Worm (Caenorhabditis elegans) whole organism, L3 larva: Measurements from ENCODE around the gene F47B8.13.

ENCODE experiments used
- R02D3.7 ChIP-seq: fragments of 150-350 bp; optimal IDR thresholded peaks from 2 replicates; lab custom pipeline; 2014; ENCODE audit warnings: missing biosample characterization, missing genetic modification characterization
- ZK546.5 ChIP-seq: sonication (generic microtip); optimal IDR thresholded peaks from 2 replicates; lab custom pipeline; 2017; ENCODE audit warnings: missing biosample characterization, missing genetic modification characterization
- aly-2 ChIP-seq: fragments of 150-350 bp; optimal IDR thresholded peaks from 2 replicates; lab custom pipeline; 2014; ENCODE audit warnings: missing biosample characterization, missing genetic modification characterization
- ama-1 ChIP-seq: fragments of 150-350 bp; optimal IDR thresholded peaks from 2 replicates; lab custom pipeline; 2018
- ceh-16 ChIP-seq: sonication (generic microtip); optimal IDR thresholded peaks from 2 replicates; lab custom pipeline; 2017; ENCODE audit warnings: missing biosample characterization, missing genetic modification characterization
- ceh-28 ChIP-seq: fragments of 150-350 bp; optimal IDR thresholded peaks from 2 replicates; lab custom pipeline; 2014; ENCODE audit warnings: missing biosample characterization, missing genetic modification reagents, missing genetic modification characterization
- ceh-82 ChIP-seq: fragments of 150-350 bp; optimal IDR thresholded peaks from 2 replicates; lab custom pipeline; 2014; ENCODE audit warnings: missing biosample characterization, missing genetic modification characterization
- ceh-9 ChIP-seq: sonication (generic microtip); optimal IDR thresholded peaks from 2 replicates; lab custom pipeline; 2018; ENCODE audit warnings: missing biosample characterization, missing genetic modification characterization
- daf-12 ChIP-seq: fragments of 150-350 bp; optimal IDR thresholded peaks from 2 replicates; lab custom pipeline; 2014; ENCODE audit warnings: missing biosample characterization, missing genetic modification reagents, missing genetic modification characterization
- egl-27 ChIP-seq: sonication (generic microtip); optimal IDR thresholded peaks from 4 replicates; lab custom pipeline; 2017; ENCODE audit warnings: missing biosample characterization, missing genetic modification reagents, missing genetic modification characterization
- egl-5 ChIP-seq: fragments of 150-350 bp; optimal IDR thresholded peaks from 2 replicates; lab custom pipeline; 2017; ENCODE audit warnings: missing biosample characterization, missing genetic modification reagents, missing genetic modification characterization, inconsistent platforms
- elt-1 ChIP-seq: fragments of 150-350 bp; optimal IDR thresholded peaks from 2 replicates; lab custom pipeline; 2014; ENCODE audit warnings: missing biosample characterization, missing genetic modification characterization
- elt-2 ChIP-seq: sonication (generic microtip); optimal IDR thresholded peaks from 2 replicates; lab custom pipeline; 2016; ENCODE audit warnings: missing genetic modification reagents, mild to moderate bottlenecking, missing genetic modification characterization, missing compliant biosample characterization
- elt-3 ChIP-seq, 3 experiments: fragments of 150-350 bp in 1 of 3; sonication (generic microtip) in 2 of 3; optimal IDR thresholded peaks; 2 replicates in 2 of 3; 4 replicates in 1 of 3; lab custom pipeline; 2014 to 2017; ENCODE audit warnings: missing biosample characterization in 3 of 3, missing genetic modification characterization in 3 of 3
- eor-1 ChIP-seq, 2 experiments: fragments of 150-350 bp; optimal IDR thresholded peaks; 2 replicates each; lab custom pipeline; 2014 to 2018; ENCODE audit warnings: missing biosample characterization in 2 of 2, missing genetic modification characterization in 2 of 2
- fkh-10 ChIP-seq: sonication (generic microtip); optimal IDR thresholded peaks from 2 replicates; lab custom pipeline; 2017; ENCODE audit warnings: missing biosample characterization, missing genetic modification reagents, missing genetic modification characterization
- fkh-2 ChIP-seq: fragments of 150-350 bp; optimal IDR thresholded peaks from 2 replicates; lab custom pipeline; 2014; ENCODE audit warnings: missing biosample characterization, missing genetic modification reagents, missing genetic modification characterization
- fos-1 ChIP-seq: fragments of 150-350 bp; optimal IDR thresholded peaks from 2 replicates; lab custom pipeline; 2014; ENCODE audit warnings: missing biosample characterization, missing genetic modification characterization
- lin-15B ChIP-seq: fragments of 150-350 bp; optimal IDR thresholded peaks from 2 replicates; lab custom pipeline; 2014; ENCODE audit warnings: missing biosample characterization, missing genetic modification characterization
- lin-39 ChIP-seq: fragments of 150-350 bp; optimal IDR thresholded peaks from 2 replicates; lab custom pipeline; 2018; ENCODE audit warnings: missing biosample characterization, missing genetic modification reagents, missing genetic modification characterization
- lsy-12 ChIP-seq: sonication (generic microtip); optimal IDR thresholded peaks from 2 replicates; lab custom pipeline; 2016; ENCODE audit warnings: mild to moderate bottlenecking, missing genetic modification characterization, missing compliant biosample characterization
- mdl-1 ChIP-seq: fragments of 150-350 bp; optimal IDR thresholded peaks from 2 replicates; lab custom pipeline; 2014; ENCODE audit warnings: missing biosample characterization, missing genetic modification characterization
- nfya-1 ChIP-seq: sonication (generic microtip); optimal IDR thresholded peaks from 2 replicates; lab custom pipeline; 2017; ENCODE audit warnings: missing genetic modification characterization, mild to moderate bottlenecking, missing compliant biosample characterization, antibody characterized with exemption, moderate library complexity; ENCODE audit not compliant: insufficient read depth
- nhr-11 ChIP-seq: fragments of 150-350 bp; optimal IDR thresholded peaks from 2 replicates; lab custom pipeline; 2014; ENCODE audit warnings: missing biosample characterization, missing genetic modification characterization
- nhr-12 ChIP-seq: fragments of 150-350 bp; optimal IDR thresholded peaks from 2 replicates; lab custom pipeline; 2014; ENCODE audit warnings: missing biosample characterization, missing genetic modification characterization
- nhr-23 ChIP-seq: fragments of 150-350 bp; optimal IDR thresholded peaks from 2 replicates; lab custom pipeline; 2014; ENCODE audit warnings: missing biosample characterization, missing genetic modification reagents, missing genetic modification characterization
- nhr-237 ChIP-seq: fragments of 150-350 bp; optimal IDR thresholded peaks from 2 replicates; lab custom pipeline; 2014; ENCODE audit warnings: missing biosample characterization, missing genetic modification characterization
- nhr-43 ChIP-seq: sonication (generic microtip); optimal IDR thresholded peaks from 2 replicates; lab custom pipeline; 2016; ENCODE audit warnings: mild to moderate bottlenecking, missing genetic modification characterization, missing compliant biosample characterization; ENCODE audit not compliant: poor library complexity, severe bottlenecking
- nhr-67 ChIP-seq: fragments of 150-350 bp; optimal IDR thresholded peaks from 2 replicates; lab custom pipeline; 2014; ENCODE audit warnings: missing biosample characterization, missing genetic modification characterization
- nhr-76 ChIP-seq: fragments of 150-350 bp; sonication (generic microtip); optimal IDR thresholded peaks from 5 replicates; lab custom pipeline; 2014; ENCODE audit warnings: missing biosample characterization, missing genetic modification characterization
- nhr-77 ChIP-seq: fragments of 150-350 bp; optimal IDR thresholded peaks from 2 replicates; lab custom pipeline; 2014; ENCODE audit warnings: missing biosample characterization, missing genetic modification characterization
- pha-4 ChIP-seq: fragments of 150-350 bp; optimal IDR thresholded peaks from 2 replicates; lab custom pipeline; 2014; ENCODE audit warnings: missing biosample characterization, missing genetic modification reagents, missing genetic modification characterization
- pqm-1 ChIP-seq: fragments of 150-350 bp; optimal IDR thresholded peaks from 2 replicates; lab custom pipeline; 2017; ENCODE audit warnings: missing biosample characterization, missing genetic modification characterization, inconsistent platforms
- sea-2 ChIP-seq: fragments of 150-350 bp; sonication (generic microtip); optimal IDR thresholded peaks from 4 replicates; lab custom pipeline; 2014; ENCODE audit warnings: missing biosample characterization, missing genetic modification reagents, missing genetic modification characterization
- skn-1 ChIP-seq: fragments of 150-350 bp; optimal IDR thresholded peaks from 2 replicates; lab custom pipeline; 2014; ENCODE audit warnings: missing biosample characterization, missing genetic modification characterization
- snpc-4 ChIP-seq: fragments of 150-350 bp; optimal IDR thresholded peaks from 2 replicates; lab custom pipeline; 2014; ENCODE audit warnings: missing biosample characterization, missing genetic modification characterization
- tbx-2 ChIP-seq: sonication (generic microtip); optimal IDR thresholded peaks from 2 replicates; lab custom pipeline; 2016; ENCODE audit warnings: mild to moderate bottlenecking, missing genetic modification characterization, missing compliant biosample characterization
- unc-39 ChIP-seq: sonication (generic microtip); optimal IDR thresholded peaks from 4 replicates; lab custom pipeline; 2017; ENCODE audit warnings: missing biosample characterization, missing genetic modification characterization
- unc-62 ChIP-seq: fragments of 150-350 bp; sonication (generic microtip); optimal IDR thresholded peaks from 4 replicates; lab custom pipeline; 2014; ENCODE audit warnings: missing biosample characterization, missing genetic modification reagents, missing genetic modification characterization
- zag-1 ChIP-seq: fragments of 150-350 bp; optimal IDR thresholded peaks from 2 replicates; lab custom pipeline; 2014; ENCODE audit warnings: missing biosample characterization, missing genetic modification characterization
- ztf-11 ChIP-seq: fragments of 150-350 bp; optimal IDR thresholded peaks from 2 replicates; lab custom pipeline; 2014; ENCODE audit warnings: missing biosample characterization, missing genetic modification characterization
- ztf-4 ChIP-seq: fragments of 150-350 bp; optimal IDR thresholded peaks from 2 replicates; lab custom pipeline; 2014; ENCODE audit warnings: missing biosample characterization, missing genetic modification characterization

Gene F47B8.13

ce11 chrV:14320730-14321319 is 1.3 kb upstream of the F47B8.13 start:
- TF ChIP-seq egl-5 (tag; lab: Kevin White, UChicago) = no peak
- TF ChIP-seq aly-2 (tag; lab: Kevin White, UChicago) = no peak
- TF ChIP-seq eor-1 (tag; optimal IDR thresholded peaks at IDR 0.05; lab: Kevin White, UChicago) = no peak
- TF ChIP-seq elt-1 (tag; lab: Kevin White, UChicago) = no peak
- no peak for TF ChIP-seq elt-2 (tag; lab: Kevin White, UChicago)
- TF ChIP-seq fkh-10 (GFP tag; lab: Kevin White, UChicago) = no peak
- TF ChIP-seq fos-1 (tag; lab: Kevin White, UChicago) = no peak
- TF ChIP-seq elt-3 (tag; optimal IDR thresholded peaks at IDR 0.05; lab: Kevin White, UChicago) = no peak
- TF ChIP-seq skn-1 (tag; lab: Kevin White, UChicago) = no peak
- TF ChIP-seq ztf-4 = no peak
- no peak for TF ChIP-seq R02D3.7 (tag; lab: Kevin White, UChicago)
- TF ChIP-seq lin-15B (tag; lab: Kevin White, UChicago) = no peak
- no peak for TF ChIP-seq snpc-4 (tag; lab: Kevin White, UChicago)
- TF ChIP-seq fkh-2 = no peak
- no peak for TF ChIP-seq nhr-77
- TF ChIP-seq ZK546.5 (tag; lab: Kevin White, UChicago) = no peak
- no peak for TF ChIP-seq pqm-1 (tag; lab: Kevin White, UChicago)

ce11 chrV:14320246-14320645 is 715 bp upstream of the F47B8.13 start, which contains the start of gene F47B8.14:
Gene F47B8.14, plus strand, starts transcription at chrV:14320546.
- no peak for TF ChIP-seq ztf-4
- no peak for TF ChIP-seq R02D3.7 (tag; lab: Kevin White, UChicago)
- TF ChIP-seq egl-27 (tag; lab: Kevin White, UChicago) = no peak
- no peak for TF ChIP-seq nhr-76 (tag; lab: Kevin White, UChicago)
- no peak for TF ChIP-seq nhr-67 (tag; lab: Kevin White, UChicago)
- TF ChIP-seq, all 47 proteins: peak for 0

- TF ChIP-seq ztf-11 (no peak), egl-5 (tag; lab: Kevin White, UChicago) (no peak), fkh-2 (no peak), nhr-43 (tag; lab: Kevin White, UChicago) (no peak), ceh-28 (tag; lab: Kevin White, UChicago) (no peak), unc-62 (GFP tag; lab: Kevin White, UChicago) (no peak), zag-1 (tag; lab: Kevin White, UChicago) (no peak), nhr-237 (no peak), ceh-82 (tag; lab: Kevin White, UChicago) (no peak), nfya-1 (tag; lab: Kevin White, UChicago) (no peak), nhr-12 (tag; lab: Kevin White, UChicago) (no peak), ceh-16 (tag; lab: Kevin White, UChicago) (no peak), lin-15B (tag; lab: Kevin White, UChicago) (no peak), daf-12 (tag; lab: Kevin White, UChicago) (no peak)
These were observed 1.9 kb downstream of the F47B8.13 start for ce11 chrV:14317621-14318020.

ce11 chrV:14317204-14317603 is 2.3 kb downstream of the F47B8.13 start:
- no peak for TF ChIP-seq zag-1 (tag; lab: Kevin White, UChicago)
- no peak for TF ChIP-seq ceh-28 (tag; lab: Kevin White, UChicago)
- TF ChIP-seq nhr-11 (tag; lab: Kevin White, UChicago) = no peak
- no peak for TF ChIP-seq sea-2 (GFP tag; lab: Kevin White, UChicago)
- peak; percentile 41 for TF ChIP-seq snpc-4 (tag; lab: Kevin White, UChicago)
- no peak for TF ChIP-seq fos-1 (tag; lab: Kevin White, UChicago)
- TF ChIP-seq unc-39 (tag; lab: Kevin White, UChicago) = no peak
- TF ChIP-seq ceh-9 (tag; lab: Kevin White, UChicago) = no peak
- no peak for TF ChIP-seq nhr-23 (tag; lab: Kevin White, UChicago)
- peak; percentile 11 for TF ChIP-seq nfya-1 (tag; lab: Kevin White, UChicago)
- TF ChIP-seq nhr-237 = no peak
- TF ChIP-seq pha-4 = peak; percentile 71
- TF ChIP-seq lsy-12 (tag; lab: Kevin White, UChicago) = no peak
- TF ChIP-seq nhr-76 (tag; lab: Kevin White, UChicago) = no peak
- TF ChIP-seq lin-39 = no peak
- no peak for TF ChIP-seq lin-15B (tag; lab: Kevin White, UChicago)
- TF ChIP-seq tbx-2 (tag; lab: Kevin White, UChicago) = no peak
- TF ChIP-seq nhr-77 = no peak
- TF ChIP-seq mdl-1 (tag; lab: Kevin White, UChicago) = no peak
- TF ChIP-seq daf-12 (tag; lab: Kevin White, UChicago) = no peak
- no peak for TF ChIP-seq egl-5 (tag; lab: Kevin White, UChicago)
- TF ChIP-seq ztf-11 = no peak
- TF ChIP-seq ZK546.5 (tag; lab: Kevin White, UChicago) = no peak
- TF ChIP-seq ama-1 (lab: Kevin White, UChicago) = no peak
- no peak for TF ChIP-seq eor-1 (tag; optimal IDR thresholded peaks at IDR 0.05; lab: Kevin White, UChicago)
